Worm (Caenorhabditis elegans): Measurements from ENCODE around the gene T05C1.3.

DNA sequence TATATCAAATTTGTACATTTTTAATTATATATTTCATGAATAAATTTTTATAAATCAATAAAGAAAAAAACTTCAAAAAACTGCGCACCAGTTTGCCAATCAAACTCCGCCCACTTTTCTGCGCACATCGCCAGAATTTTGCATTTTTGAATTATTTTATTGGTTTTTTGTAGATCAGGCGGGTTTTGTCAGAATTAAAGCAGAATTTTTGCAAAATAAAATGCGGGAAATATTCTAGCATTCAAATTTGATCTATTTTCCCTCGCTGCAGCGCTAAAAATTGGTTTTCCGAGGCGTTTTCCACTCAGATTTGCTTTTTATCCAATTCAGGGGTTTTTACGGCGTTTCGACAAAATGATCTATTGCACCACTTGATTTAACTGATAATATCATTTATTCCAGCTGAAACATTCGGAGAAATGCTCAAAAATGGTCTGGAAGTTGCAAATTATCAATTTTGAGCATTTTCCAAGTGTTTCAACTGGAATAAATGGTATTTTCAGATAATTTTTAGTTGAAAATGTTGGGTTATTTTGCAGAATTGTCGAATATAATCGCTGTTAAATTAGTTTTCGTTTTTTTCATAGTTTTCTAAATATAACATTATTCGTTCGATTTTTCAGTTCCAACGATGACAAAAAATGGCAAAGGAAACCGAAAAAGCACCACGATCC is 18.1 kb downstream of the T05C1.3 start, which contains the start of gene W06B4.1:
- no peak for TF ChIP-seq ama-1 (optimal IDR thresholded peaks at IDR 0.05)
- no peak for TF ChIP-seq snpc-4 (tag; optimal IDR thresholded peaks at IDR 0.05)
- TF ChIP-seq ceh-82 (tag; optimal IDR thresholded peaks at IDR 0.05): no peak

Data from whole organism, L1 larva.